Worm (Caenorhabditis elegans) whole organism, young adult: ENCODE measurements around the gene D2045.8.

Source experiments
- F33H1.4 ChIP-seq: fragments of 200-800 bp; sonication (Bioruptor generic); IDR thresholded peaks from 2 replicates; pipeline ENCODE4 v1.3.6; 2022; ENCODE audit warnings: missing genetic modification reagents, missing genetic modification characterization, missing compliant biosample characterization
- ama-1 ChIP-seq, 3 experiments: fragments of 150-350 bp in 1 of 3; sonication (generic microtip) in 2 of 3; optimal IDR thresholded peaks; 2 replicates each; lab custom pipeline; 2014 to 2018; ENCODE audit warnings: missing biosample characterization in 2 of 3, missing genetic modification characterization in 2 of 3, missing genetic modification reagents in 2 of 3
- egl-18 ChIP-seq: fragments of 200-800 bp; sonication (Bioruptor generic); IDR thresholded peaks from 2 replicates; pipeline ENCODE4 v1.3.6; 2022; ENCODE audit warnings: missing genetic modification reagents, missing genetic modification characterization, missing compliant biosample characterization
- ekl-4 ChIP-seq: fragments of 200-800 bp; sonication (Bioruptor generic); IDR thresholded peaks from 2 replicates; pipeline ENCODE4 v1.3.6; 2022; ENCODE audit warnings: missing genetic modification reagents, missing genetic modification characterization, missing compliant biosample characterization
- lin-54 ChIP-seq: fragments of 200-800 bp; sonication (Bioruptor generic); optimal IDR thresholded peaks from 2 replicates; lab custom pipeline; 2018; ENCODE audit warnings: mild to moderate bottlenecking, missing genetic modification characterization, missing compliant biosample characterization
- nhr-90 ChIP-seq: sonication (generic microtip); optimal IDR thresholded peaks from 2 replicates; lab custom pipeline; 2016; ENCODE audit warnings: missing genotype, mild to moderate bottlenecking, missing genetic modification characterization, missing compliant biosample characterization
- pbrm-1 ChIP-seq: fragments of 200-800 bp; sonication (Bioruptor generic); IDR thresholded peaks from 2 replicates; pipeline ENCODE4 v1.3.6; 2022; ENCODE audit warnings: missing genetic modification reagents, missing genetic modification characterization, missing compliant biosample characterization
- pha-4 ChIP-seq: fragments of 150-350 bp; sonication (generic microtip); optimal IDR thresholded peaks from 2 replicates; lab custom pipeline; 2014; ENCODE audit warnings: missing biosample characterization, missing genetic modification reagents, missing genetic modification characterization
- snpc-3.4 ChIP-seq: sonication (generic microtip); optimal IDR thresholded peaks from 2 replicates; lab custom pipeline; 2017; ENCODE audit warnings: missing genetic modification characterization, mild to moderate bottlenecking, missing compliant biosample characterization, antibody characterized with exemption, moderate library complexity, missing genotype, missing genetic modification reagents
- snpc-4 ChIP-seq, 5 experiments: fragments of 150-350 bp in 1 of 5; sonication (generic microtip) in 4 of 5; optimal IDR thresholded peaks; 2 replicates each; lab custom pipeline; 2014 to 2018; ENCODE audit warnings: missing genetic modification characterization in 5 of 5, missing biosample characterization in 3 of 5, antibody characterized with exemption in 2 of 5, mild to moderate bottlenecking in 2 of 5, missing compliant biosample characterization in 2 of 5, missing genotype in 2 of 5, moderate library complexity in 2 of 5, missing genetic modification reagents in 1 of 5
- tbx-9 ChIP-seq: sonication (generic microtip); optimal IDR thresholded peaks from 2 replicates; lab custom pipeline; 2016; ENCODE audit warnings: borderline replicate concordance, missing genetic modification characterization, inconsistent platforms, missing compliant biosample characterization
- unc-62 ChIP-seq: fragments of 150-350 bp; optimal IDR thresholded peaks from 2 replicates; lab custom pipeline; 2014; ENCODE audit warnings: missing biosample characterization, missing genetic modification reagents, missing genetic modification characterization
- zfh-2 ChIP-seq: fragments of 200-800 bp; sonication (Bioruptor generic); conservative IDR thresholded peaks from 2 replicates; pipeline ENCODE4 v1.3.6; 2022; ENCODE audit warnings: missing genetic modification reagents, missing genetic modification characterization, missing compliant biosample characterization

DNA sequence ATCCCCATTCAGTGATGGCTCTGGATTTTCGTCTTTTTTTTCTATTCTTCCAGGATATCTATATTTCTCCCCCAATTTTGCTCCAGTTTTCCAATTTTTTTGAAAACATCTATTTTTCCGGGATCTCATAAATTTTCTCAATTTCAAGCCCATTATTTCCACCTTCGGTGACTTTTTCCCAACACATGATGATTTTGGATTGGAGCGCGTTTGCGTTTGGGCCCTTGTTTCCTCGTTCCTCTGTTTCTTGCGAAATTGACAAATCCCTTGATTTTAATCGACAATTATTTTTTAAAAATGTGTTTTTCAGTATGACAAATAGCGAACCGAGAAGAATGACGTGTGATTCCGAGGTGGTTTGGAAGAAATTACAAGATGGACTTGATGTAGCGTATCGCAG is 11.2 kb upstream of the D2045.8 start, which contains the start of gene cul-1:
- TF ChIP-seq tbx-9 (tag; lab: Kevin White, UChicago): no peak
- TF ChIP-seq ekl-4 (GFP tag; lab: Robert Waterston, UW): no peak
- no peak for TF ChIP-seq snpc-4 (GFP tag; optimal IDR thresholded peaks at IDR 0.05; lab: Kevin White, UChicago)
- no peak for TF ChIP-seq snpc-4 (tag; optimal IDR thresholded peaks at IDR 0.05; lab: Kevin White, UChicago)
- no peak for TF ChIP-seq lin-54 (GFP tag; lab: Kevin White, UChicago)
- no peak for TF ChIP-seq nhr-90 (tag; lab: Kevin White, UChicago)
- no peak for TF ChIP-seq pbrm-1 (GFP tag; lab: Robert Waterston, UW)
- no peak for TF ChIP-seq zfh-2 (GFP tag; lab: Robert Waterston, UW)
- no peak for TF ChIP-seq pha-4 (tag; lab: Kevin White, UChicago)
- TF ChIP-seq snpc-3.4 (tag; lab: Kevin White, UChicago): no peak
- no peak for TF ChIP-seq ama-1 (optimal IDR thresholded peaks at IDR 0.05; lab: Kevin White, UChicago)
- no peak for TF ChIP-seq ama-1 (GFP tag; optimal IDR thresholded peaks at IDR 0.05; lab: Kevin White, UChicago)
- TF ChIP-seq egl-18: no peak
- TF ChIP-seq F33H1.4 (GFP tag; lab: Robert Waterston, UW): no peak
- no peak for TF ChIP-seq unc-62 (GFP tag; lab: Kevin White, UChicago)
